Worm (Caenorhabditis elegans): ENCODE results near the gene num-1.

DNA sequence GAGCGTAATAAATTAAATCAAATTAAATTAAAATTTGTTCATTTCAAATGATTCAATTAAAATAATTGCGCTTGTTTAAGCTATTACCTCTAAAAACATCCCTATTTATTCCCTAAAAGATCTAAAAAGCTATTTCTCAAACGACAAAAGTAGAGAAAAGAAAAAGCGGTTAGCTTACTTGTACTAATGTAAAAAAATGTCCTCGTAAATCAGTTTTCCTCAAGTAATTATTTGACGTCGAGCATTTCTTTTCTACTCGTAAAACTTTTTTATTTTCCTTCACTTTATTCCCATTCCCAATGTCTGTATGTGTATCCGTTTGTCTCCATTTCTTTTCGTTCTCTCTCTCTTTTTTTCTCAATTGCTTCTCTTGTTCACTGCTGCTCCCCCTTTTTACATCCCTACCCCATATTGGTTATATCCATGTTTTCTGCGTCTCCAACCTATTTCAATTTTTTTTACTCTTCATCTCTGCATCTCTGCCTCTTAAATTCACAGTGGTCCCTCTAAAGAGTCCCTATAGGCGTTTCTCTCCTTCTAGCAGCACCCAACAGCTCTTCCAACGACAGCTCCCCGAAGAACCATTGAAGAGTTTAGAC lies 49.6 kb downstream of the num-1 start, which contains the start of gene unc-80:
- TF ChIP-seq lin-38 (GFP tag; IDR thresholded peaks at IDR 0.05) (no peak), mep-1 (tag; optimal IDR thresholded peaks at IDR 0.05) (peak; percentile 71), lin-39 (tag; optimal IDR thresholded peaks at IDR 0.05) (no peak), Y5F2A.4 (GFP tag; optimal IDR thresholded peaks at IDR 0.05) (no peak), nhr-237 (tag; optimal IDR thresholded peaks at IDR 0.05) (no peak), ztf-11 (tag; optimal IDR thresholded peaks at IDR 0.05) (no peak), jun-1 (tag; optimal IDR thresholded peaks at IDR 0.05) (no peak), fkh-10 (GFP tag; optimal IDR thresholded peaks at IDR 0.05) (peak; percentile 87)
